Fruit fly (Drosophila melanogaster): Measurements from ENCODE around the gene Rsf1.

Rsf1 gene

dm6 chr2L:10260750-10261493 is 2.4 kb downstream of the Rsf1 start, which contains the start of gene Pten (continued):
- no peak for TF ChIP-seq GATAe (GFP tag; conservative IDR thresholded peaks at IDR 0.05)
- TF ChIP-seq CG9797 (GFP tag; optimal IDR thresholded peaks at IDR 0.05), result no peak
- no peak for TF ChIP-seq Doc2 (GFP tag; IDR thresholded peaks at IDR 0.05)
- peak; percentile 16 for TF ChIP-seq trh (GFP tag; optimal IDR thresholded peaks at IDR 0.05)
- peak; percentile 85 for TF ChIP-seq vnd (GFP tag; IDR thresholded peaks at IDR 0.05; ENCODE audit: partially characterized antibody)
- TF ChIP-seq mirr (GFP tag; optimal IDR thresholded peaks at IDR 0.05), result no peak
- TF ChIP-seq tna (GFP tag; IDR thresholded peaks at IDR 0.05; ENCODE audit: partially characterized antibody), result peak; percentile 88
- peak; percentile 51 for TF ChIP-seq HLH54F (GFP tag; optimal IDR thresholded peaks at IDR 0.05)
- peak; percentile 28 for TF ChIP-seq Dp (GFP tag; optimal IDR thresholded peaks at IDR 0.05)
- TF ChIP-seq Chrac-16 (GFP tag; optimal IDR thresholded peaks at IDR 0.05), result peak; percentile 68
- peak; percentile 77 for TF ChIP-seq CG2116 (GFP tag; optimal IDR thresholded peaks at IDR 0.05)
- TF ChIP-seq peb (GFP tag; IDR thresholded peaks at IDR 0.05), result no peak
- TF ChIP-seq E2f2 (GFP tag; IDR thresholded peaks at IDR 0.05), result peak; percentile 60
- TF ChIP-seq ham (GFP tag; IDR thresholded peaks at IDR 0.05), result no peak
- peak; percentile 81 for TF ChIP-seq ssp (GFP tag; IDR thresholded peaks at IDR 0.05)
- TF ChIP-seq CG9932 (GFP tag; IDR thresholded peaks at IDR 0.05), result no peak
- TF ChIP-seq HHEX (GFP tag; optimal IDR thresholded peaks at IDR 0.05), result no peak
- no peak for TF ChIP-seq E2f1 (GFP tag; IDR thresholded peaks at IDR 0.05)
- TF ChIP-seq ERR (GFP tag; optimal IDR thresholded peaks at IDR 0.05), result peak; percentile 9
- TF ChIP-seq Elba2 (GFP tag; optimal IDR thresholded peaks at IDR 0.05), result peak; percentile 12
- TF ChIP-seq CG3847 (GFP tag; IDR thresholded peaks at IDR 0.05), result no peak
- peak; percentile 75 for TF ChIP-seq unc-4 (GFP tag; IDR thresholded peaks at IDR 0.05; ENCODE audit: partially characterized antibody)
- no peak for TF ChIP-seq Dip2 (GFP tag; IDR thresholded peaks at IDR 0.05)
- no peak for TF ChIP-seq MTF-1 (GFP tag; optimal IDR thresholded peaks at IDR 0.05; ENCODE audit: borderline replicate concordance)
- TF ChIP-seq fd102C (GFP tag; optimal IDR thresholded peaks at IDR 0.05), result peak; percentile 44
- TF ChIP-seq CG10209 (GFP tag; optimal IDR thresholded peaks at IDR 0.05), result no peak
- no peak for TF ChIP-seq toy (GFP tag; IDR thresholded peaks at IDR 0.05)
- TF ChIP-seq CG30431 (GFP tag; optimal IDR thresholded peaks at IDR 0.05), result no peak
- TF ChIP-seq CG17568 (GFP tag; optimal IDR thresholded peaks at IDR 0.05), result no peak
- peak; percentile 89 for TF ChIP-seq bbx (GFP tag; IDR thresholded peaks at IDR 0.05; ENCODE audit: partially characterized antibody)
- peak; percentile 31 for TF ChIP-seq NC2α (GFP tag; optimal IDR thresholded peaks at IDR 0.05)
- peak; percentile 68 for TF ChIP-seq CG1233 (GFP tag; optimal IDR thresholded peaks at IDR 0.05)
- TF ChIP-seq Antp (GFP tag; optimal IDR thresholded peaks at IDR 0.05), result no peak
- TF ChIP-seq p53 (GFP tag; optimal IDR thresholded peaks at IDR 0.05), result no peak
- peak; percentile 26 for TF ChIP-seq CG10431 (GFP tag; optimal IDR thresholded peaks at IDR 0.05)
- no peak for TF ChIP-seq CG12769 (tag; optimal IDR thresholded peaks at IDR 0.05)
- peak; percentile 51 for TF ChIP-seq en (GFP tag; optimal IDR thresholded peaks at IDR 0.05)
- peak; percentile 60 for TF ChIP-seq stwl (tag; optimal IDR thresholded peaks at IDR 0.05)
- TF ChIP-seq gsb-n (tag; optimal IDR thresholded peaks at IDR 0.05), result no peak
- TF ChIP-seq CG18011 (GFP tag; optimal IDR thresholded peaks at IDR 0.05), result no peak
- TF ChIP-seq CG8388 (GFP tag; optimal IDR thresholded peaks at IDR 0.05), result peak; percentile 66
- TF ChIP-seq zfh2 (GFP tag; optimal IDR thresholded peaks at IDR 0.05), result peak; percentile 43
- TF ChIP-seq gcm (GFP tag; optimal IDR thresholded peaks at IDR 0.05), result no peak
- peak; percentile 73 for TF ChIP-seq CG2129 (GFP tag; IDR thresholded peaks at IDR 0.05; ENCODE audit: partially characterized antibody)
- peak; percentile 62 for TF ChIP-seq CG10654 (GFP tag; optimal IDR thresholded peaks at IDR 0.05)
- peak; percentile 45 for TF ChIP-seq luna (GFP tag; optimal IDR thresholded peaks at IDR 0.05)
- TF ChIP-seq wor (GFP tag; IDR thresholded peaks at IDR 0.05), result no peak
- TF ChIP-seq CG6683 (GFP tag; optimal IDR thresholded peaks at IDR 0.05), result no peak
- TF ChIP-seq Dad (GFP tag; optimal IDR thresholded peaks at IDR 0.05), result peak; percentile 55
- TF ChIP-seq ind (GFP tag; optimal IDR thresholded peaks at IDR 0.05), result peak; percentile 71

Measured in whole organism, embryonic.